Fruit fly (Drosophila melanogaster) whole organism, embryonic: ENCODE data around the gene THADA.
A peak's percentile ranks its signal among the peaks of the same experiment; 100 is the strongest.

Source experiments
- Adf1 ChIP-seq: fragments of 200-800 bp; sonication (Bioruptor generic); IDR thresholded peaks from 2 replicates; pipeline ENCODE4 v1.3.6; 2022; ENCODE audit warnings: missing biosample characterization, missing genetic modification characterization
- Antp ChIP-seq: fragments of 200-800 bp; sonication (Bioruptor generic); optimal IDR thresholded peaks from 3 replicates; lab custom pipeline; 2016; ENCODE audit warnings: missing biosample characterization, missing genetic modification characterization
- CG10462 ChIP-seq: fragments of 200-800 bp; sonication (Bioruptor generic); optimal IDR thresholded peaks from 2 replicates; lab custom pipeline; 2016; ENCODE audit warnings: missing biosample characterization, missing genetic modification characterization
- CG10543 ChIP-seq: fragments of 200-800 bp; sonication (Bioruptor generic); optimal IDR thresholded peaks from 3 replicates; lab custom pipeline; 2017; ENCODE audit warnings: missing biosample characterization, mild to moderate bottlenecking, missing genetic modification characterization, moderate library complexity
- CG11398 ChIP-seq: fragments of 200-800 bp; sonication (Bioruptor generic); optimal IDR thresholded peaks from 2 replicates; lab custom pipeline; 2016; ENCODE audit warnings: missing biosample characterization, missing genetic modification characterization
- CG12299 ChIP-seq: fragments of 200-800 bp; sonication (Bioruptor generic); optimal IDR thresholded peaks from 2 replicates; lab custom pipeline; 2018; ENCODE audit warnings: missing biosample characterization, mild to moderate bottlenecking, missing genetic modification characterization
- CG14860 ChIP-seq: fragments of 200-800 bp; sonication (Bioruptor generic); IDR thresholded peaks from 3 replicates; pipeline ENCODE4 v1.3.6; 2022; ENCODE audit warnings: missing biosample characterization, missing genetic modification characterization; ENCODE audit not compliant: partially characterized antibody
- CG16815 ChIP-seq: fragments of 200-800 bp; sonication (Bioruptor generic); optimal IDR thresholded peaks from 3 replicates; lab custom pipeline; 2017; ENCODE audit warnings: missing biosample characterization, mild to moderate bottlenecking, missing genetic modification characterization
- CG17568 ChIP-seq: fragments of 200-800 bp; sonication (Bioruptor generic); optimal IDR thresholded peaks from 2 replicates; lab custom pipeline; 2018; ENCODE audit warnings: missing biosample characterization, mild to moderate bottlenecking, missing genetic modification characterization, moderate library complexity
- CG17802 ChIP-seq: fragments of 200-800 bp; sonication (Bioruptor generic); optimal IDR thresholded peaks from 2 replicates; lab custom pipeline; 2018; ENCODE audit warnings: missing biosample characterization, mild to moderate bottlenecking, missing genetic modification characterization, moderate library complexity
- CG1792 ChIP-seq: fragments of 200-800 bp; sonication (Bioruptor generic); optimal IDR thresholded peaks from 2 replicates; lab custom pipeline; 2016; ENCODE audit warnings: missing biosample characterization, missing genetic modification characterization
- CG18262 ChIP-seq: fragments of 200-800 bp; optimal IDR thresholded peaks from 3 replicates; lab custom pipeline; 2019; ENCODE audit warnings: missing biosample characterization, mild to moderate bottlenecking, missing genetic modification characterization, moderate library complexity
- CG2875 ChIP-seq: fragments of 200-800 bp; sonication (Bioruptor generic); optimal IDR thresholded peaks from 2 replicates; lab custom pipeline; 2017; ENCODE audit warnings: missing biosample characterization, mild to moderate bottlenecking, missing genetic modification characterization, missing genetic modification reagents
- CG31224 ChIP-seq: fragments of 200-800 bp; sonication (Bioruptor generic); IDR thresholded peaks from 2 replicates; pipeline ENCODE4 v1.3.6; 2022; ENCODE audit warnings: missing biosample characterization, missing genetic modification characterization
- CG34422 ChIP-seq: fragments of 200-800 bp; sonication (Bioruptor generic); IDR thresholded peaks from 3 replicates; pipeline ENCODE4 v1.3.6; 2022; ENCODE audit warnings: missing biosample characterization, missing genetic modification characterization
- CG4282 ChIP-seq: fragments of 200-800 bp; sonication (Bioruptor generic); optimal IDR thresholded peaks from 2 replicates; lab custom pipeline; 2016; ENCODE audit warnings: missing biosample characterization, missing genetic modification characterization
- CG4617 ChIP-seq: fragments of 200-800 bp; sonication (Bioruptor generic); optimal IDR thresholded peaks from 3 replicates; lab custom pipeline; 2016; ENCODE audit warnings: missing biosample characterization, missing genetic modification characterization, borderline replicate concordance
- CG4854 ChIP-seq: fragments of 200-800 bp; sonication (Bioruptor generic); optimal IDR thresholded peaks from 2 replicates; lab custom pipeline; 2016; ENCODE audit warnings: missing biosample characterization, missing genetic modification characterization, inconsistent platforms
- CG5180 ChIP-seq: fragments of 200-800 bp; sonication (Bioruptor generic); optimal IDR thresholded peaks from 3 replicates; lab custom pipeline; 2017; ENCODE audit warnings: missing biosample characterization, missing genetic modification characterization, mild to moderate bottlenecking, moderate library complexity, missing genetic modification reagents
- CG6272 ChIP-seq: fragments of 200-800 bp; sonication (Bioruptor generic); IDR thresholded peaks from 2 replicates; pipeline ENCODE4 v1.3.6; 2022; ENCODE audit warnings: missing biosample characterization, missing genetic modification characterization
- CG9437 ChIP-seq: fragments of 200-800 bp; sonication (Bioruptor generic); optimal IDR thresholded peaks from 2 replicates; lab custom pipeline; 2018; ENCODE audit warnings: missing biosample characterization, mild to moderate bottlenecking, missing genetic modification characterization
- CG9876 ChIP-seq: fragments of 200-800 bp; sonication (Bioruptor generic); optimal IDR thresholded peaks from 2 replicates; lab custom pipeline; 2016; ENCODE audit warnings: missing biosample characterization, missing genetic modification characterization
- Deaf1 ChIP-seq: fragments of 200-800 bp; optimal IDR thresholded peaks from 3 replicates; lab custom pipeline; 2019; ENCODE audit warnings: missing biosample characterization, mild to moderate bottlenecking, missing genetic modification characterization, moderate library complexity
- Drgx ChIP-seq: fragments of 200-800 bp; sonication (Bioruptor generic); IDR thresholded peaks from 2 replicates; pipeline ENCODE4 v1.3.6; 2022; ENCODE audit warnings: missing biosample characterization, missing genetic modification characterization
- HLHmδ ChIP-seq: fragments of 200-800 bp; sonication (Bioruptor generic); optimal IDR thresholded peaks from 2 replicates; lab custom pipeline; 2018; ENCODE audit warnings: missing biosample characterization, mild to moderate bottlenecking, missing genetic modification characterization, moderate library complexity
- HmgD ChIP-seq: fragments of 200-800 bp; sonication (Bioruptor generic); optimal IDR thresholded peaks from 3 replicates; lab custom pipeline; 2016; ENCODE audit warnings: missing biosample characterization, missing genetic modification characterization
- Myb ChIP-seq: fragments of 200-800 bp; sonication (Bioruptor generic); optimal IDR thresholded peaks from 2 replicates; lab custom pipeline; 2016; ENCODE audit warnings: missing biosample characterization, missing genetic modification characterization
- NfI ChIP-seq: fragments of 200-800 bp; sonication (Bioruptor generic); optimal IDR thresholded peaks from 3 replicates; lab custom pipeline; 2018; ENCODE audit warnings: missing biosample characterization, mild to moderate bottlenecking, missing genetic modification characterization, moderate library complexity
- Optix ChIP-seq: fragments of 200-800 bp; sonication (Bioruptor generic); IDR thresholded peaks from 3 replicates; pipeline ENCODE4 v1.3.6; 2022; ENCODE audit warnings: missing biosample characterization, missing genetic modification characterization
- Six4 ChIP-seq: fragments of 200-800 bp; sonication (Bioruptor generic); optimal IDR thresholded peaks from 2 replicates; lab custom pipeline; 2016; ENCODE audit warnings: missing biosample characterization, missing genetic modification characterization
- Spps ChIP-seq: fragments of 200-800 bp; sonication (Bioruptor generic); optimal IDR thresholded peaks from 2 replicates; lab custom pipeline; 2018; ENCODE audit warnings: missing biosample characterization, mild to moderate bottlenecking, missing genetic modification characterization
- Ssrp ChIP-seq: fragments of 200-800 bp; sonication (Bioruptor generic); optimal IDR thresholded peaks from 2 replicates; lab custom pipeline; 2018; ENCODE audit warnings: missing biosample characterization, mild to moderate bottlenecking, missing genetic modification characterization, moderate library complexity
- ab ChIP-seq: fragments of 200-800 bp; sonication (Bioruptor generic); optimal IDR thresholded peaks from 2 replicates; lab custom pipeline; 2016; ENCODE audit warnings: missing biosample characterization, missing genetic modification characterization
- ash1 ChIP-seq: fragments of 200-800 bp; sonication (Bioruptor generic); optimal IDR thresholded peaks from 2 replicates; lab custom pipeline; 2018; ENCODE audit warnings: missing biosample characterization, mild to moderate bottlenecking, missing genetic modification characterization
- cad ChIP-seq: fragments of >200 bp; optimal IDR thresholded peaks from 2 replicates; lab custom pipeline; 2017; ENCODE audit warnings: missing biosample characterization, missing genetic modification characterization
- ci ChIP-seq: fragments of 200-800 bp; sonication (Bioruptor generic); IDR thresholded peaks from 3 replicates; pipeline ENCODE4 v1.3.6; 2022; ENCODE audit warnings: missing biosample characterization, missing genetic modification characterization
- crc ChIP-seq: fragments of 200-800 bp; sonication (Bioruptor generic); optimal IDR thresholded peaks from 2 replicates; lab custom pipeline; 2016; ENCODE audit warnings: missing biosample characterization, missing genetic modification characterization
- dan ChIP-seq: fragments of 200-800 bp; sonication (Bioruptor generic); IDR thresholded peaks from 2 replicates; pipeline ENCODE4 v1.3.6; 2022; ENCODE audit warnings: missing biosample characterization, missing genetic modification characterization
- dati ChIP-seq: fragments of 200-800 bp; sonication (Bioruptor generic); IDR thresholded peaks from 2 replicates; pipeline ENCODE4 v1.3.6; 2022; ENCODE audit warnings: missing biosample characterization, missing genetic modification characterization
- fd102C ChIP-seq: fragments of 200-800 bp; sonication (Bioruptor generic); optimal IDR thresholded peaks from 2 replicates; lab custom pipeline; 2018; ENCODE audit warnings: missing biosample characterization, mild to moderate bottlenecking, missing genetic modification characterization, moderate library complexity
- insv ChIP-seq, 2 experiments: fragments of 200-800 bp; sonication (Bioruptor generic); optimal IDR thresholded peaks; 3 replicates each; lab custom pipeline; 2016 to 2018; ENCODE audit warnings: missing biosample characterization in 2 of 2, missing genetic modification characterization in 2 of 2
- ken ChIP-seq: fragments of 200-800 bp; sonication (Bioruptor generic); IDR thresholded peaks from 3 replicates; pipeline ENCODE4 v1.3.6; 2022; ENCODE audit warnings: missing biosample characterization, missing genetic modification characterization
- lola ChIP-seq, 3 experiments: fragments of >200 bp in 2 of 3; fragments of 200-800 bp in 1 of 3; sonication (Bioruptor generic) in 1 of 3; optimal IDR thresholded peaks; 2 replicates each; lab custom pipeline; 2017 to 2019; ENCODE audit warnings: missing biosample characterization in 3 of 3, missing genetic modification characterization in 3 of 3, mild to moderate bottlenecking in 1 of 3, moderate library complexity in 1 of 3
- nmo ChIP-seq: fragments of 200-800 bp; sonication (Bioruptor generic); optimal IDR thresholded peaks from 2 replicates; lab custom pipeline; 2018; ENCODE audit warnings: missing biosample characterization, mild to moderate bottlenecking, missing genetic modification characterization, moderate library complexity
- phol ChIP-seq: fragments of 200-800 bp; sonication (Bioruptor generic); optimal IDR thresholded peaks from 3 replicates; lab custom pipeline; 2018; ENCODE audit warnings: missing biosample characterization, mild to moderate bottlenecking, missing genetic modification characterization, moderate library complexity
- seq ChIP-seq: fragments of 200-800 bp; sonication (Bioruptor generic); IDR thresholded peaks from 2 replicates; pipeline ENCODE4 v1.3.6; 2022; ENCODE audit warnings: missing biosample characterization, missing genetic modification characterization
- slou ChIP-seq: fragments of 200-800 bp; sonication (Bioruptor generic); optimal IDR thresholded peaks from 3 replicates; lab custom pipeline; 2016; ENCODE audit warnings: missing biosample characterization, missing genetic modification characterization
- stc ChIP-seq: fragments of 200-800 bp; sonication (Bioruptor generic); IDR thresholded peaks from 2 replicates; pipeline ENCODE4 v1.3.6; 2022; ENCODE audit warnings: missing biosample characterization, missing genetic modification characterization
- trem ChIP-seq: fragments of 200-800 bp; optimal IDR thresholded peaks from 3 replicates; lab custom pipeline; 2019; ENCODE audit warnings: missing biosample characterization, mild to moderate bottlenecking, missing genetic modification characterization, moderate library complexity
- zen ChIP-seq: fragments of 200-800 bp; sonication (Bioruptor generic); optimal IDR thresholded peaks from 3 replicates; lab custom pipeline; 2018; ENCODE audit warnings: missing biosample characterization, mild to moderate bottlenecking, missing genetic modification characterization, moderate library complexity

THADA gene

DNA sequence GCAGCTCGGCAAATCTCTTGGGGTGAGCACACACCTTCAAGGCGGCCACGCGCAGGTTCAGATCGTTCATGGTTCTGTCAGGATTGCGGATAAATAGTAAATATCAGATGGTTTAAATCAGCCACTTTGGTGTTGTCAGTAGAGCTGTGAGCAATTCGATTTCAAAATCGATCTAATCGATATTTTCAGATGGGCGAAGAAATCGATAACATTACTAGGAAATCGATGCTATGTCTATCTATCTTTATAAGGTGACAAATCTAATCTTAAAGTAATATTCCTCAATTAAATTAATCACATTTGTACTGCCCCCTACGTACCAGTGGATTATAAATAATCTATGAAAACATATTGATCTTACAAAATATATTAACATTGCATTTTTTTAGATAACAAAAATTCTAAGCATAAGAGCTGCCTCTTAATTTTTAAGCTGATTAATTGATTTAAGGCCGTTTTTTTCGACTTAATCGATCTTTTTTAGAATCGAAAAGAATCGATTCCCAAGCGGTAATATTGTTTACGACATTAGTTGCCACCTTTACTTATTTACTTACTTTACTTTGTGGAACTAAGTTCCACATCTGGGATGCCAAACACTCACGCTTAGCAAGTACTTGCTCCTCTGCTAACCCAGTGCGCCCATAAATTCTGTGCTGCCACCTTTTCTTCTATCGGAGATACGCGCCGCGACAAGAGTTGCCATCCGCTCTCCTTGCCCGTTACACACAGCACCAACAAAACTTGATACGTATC, at the start of gene THADA (continued):
- no peak for TF ChIP-seq CG9876 (GFP tag; lab: Kevin White, UChicago)
- peak; percentile 9 for TF ChIP-seq CG4282 (GFP tag; lab: Kevin White, UChicago)
- TF ChIP-seq CG6272 (GFP tag; lab: Robert Waterston, UW): peak; percentile 41; the same call in 1 of the 2 replicates
- TF ChIP-seq zen (tag; lab: Kevin White, UChicago): peak; percentile 1
- no peak for TF ChIP-seq Drgx (GFP tag; lab: Robert Waterston, UW)
- TF ChIP-seq CG16815 (GFP tag; lab: Kevin White, UChicago): no peak
- TF ChIP-seq slou (GFP tag; lab: Kevin White, UChicago): no peak
- TF ChIP-seq lola (GFP tag; optimal IDR thresholded peaks at IDR 0.05; lab: Kevin White, UChicago): no peak
- TF ChIP-seq CG12299 (tag; lab: Kevin White, UChicago): peak; percentile 4
- TF ChIP-seq HmgD (GFP tag; lab: Kevin White, UChicago): peak; percentile 88
- no peak for TF ChIP-seq CG2875 (GFP tag; lab: Kevin White, UChicago)
- no peak for TF ChIP-seq CG10462 (GFP tag; lab: Kevin White, UChicago)
- TF ChIP-seq Deaf1 (tag; lab: Kevin White, UChicago): no peak
- no peak for TF ChIP-seq CG18262
- TF ChIP-seq CG4854 (GFP tag; lab: Kevin White, UChicago): no peak
- no peak for TF ChIP-seq Optix (GFP tag; lab: Robert Waterston, UW)
- TF ChIP-seq nmo (GFP tag; lab: Kevin White, UChicago): peak; percentile 41
- TF ChIP-seq CG9437: peak; percentile 63
- TF ChIP-seq insv (GFP tag; optimal IDR thresholded peaks at IDR 0.05; lab: Kevin White, UChicago): peak in 1 of 2 experiments; percentile 77
- TF ChIP-seq CG14860 (GFP tag; lab: Robert Waterston, UW): peak; percentile 80
- TF ChIP-seq seq (GFP tag; lab: Robert Waterston, UW): no peak
- TF ChIP-seq ken (GFP tag; lab: Robert Waterston, UW): 0 out of 3 replicates have a peak, but pooled peaks have one; percentile 16
- no peak for TF ChIP-seq cad (GFP tag; lab: Kevin White, UChicago)
- peak; percentile 53 for TF ChIP-seq CG10543 (GFP tag; lab: Kevin White, UChicago)
- TF ChIP-seq HLHmδ (GFP tag; lab: Kevin White, UChicago): no peak
- peak; percentile 10 for TF ChIP-seq NfI (GFP tag; lab: Kevin White, UChicago)
- peak; percentile 10 for TF ChIP-seq CG1792 (GFP tag; lab: Kevin White, UChicago)
- TF ChIP-seq CG4617 (GFP tag; lab: Kevin White, UChicago): no peak
- no peak for TF ChIP-seq crc (GFP tag; lab: Kevin White, UChicago)
- 0 out of 3 replicates have a peak, but pooled peaks have one; percentile 64 for TF ChIP-seq ci (GFP tag; lab: Robert Waterston, UW)
- TF ChIP-seq Adf1 (GFP tag; lab: Robert Waterston, UW): no peak
- peak; percentile 37 for TF ChIP-seq phol (tag; lab: Kevin White, UChicago)
- TF ChIP-seq trem: peak; percentile 64
- TF ChIP-seq CG11398: no peak
- TF ChIP-seq Antp (GFP tag; lab: Kevin White, UChicago): peak; percentile 62
- TF ChIP-seq ash1 (GFP tag; lab: Kevin White, UChicago): no peak
- TF ChIP-seq CG17568 (GFP tag; lab: Kevin White, UChicago): no peak
- TF ChIP-seq CG17802 (tag; lab: Kevin White, UChicago): peak; percentile 61
- no peak for TF ChIP-seq CG31224 (GFP tag; lab: Robert Waterston, UW)
- peak; percentile 17 for TF ChIP-seq Ssrp (tag; lab: Kevin White, UChicago)
- TF ChIP-seq Spps (tag; lab: Kevin White, UChicago): peak; percentile 2
- no peak for TF ChIP-seq fd102C (GFP tag; lab: Kevin White, UChicago)
- TF ChIP-seq ab (GFP tag; lab: Kevin White, UChicago): no peak
- no peak for TF ChIP-seq stc (GFP tag; lab: Robert Waterston, UW)
- TF ChIP-seq Myb (GFP tag; lab: Kevin White, UChicago): peak; percentile 76
- no peak for TF ChIP-seq dan (GFP tag; lab: Robert Waterston, UW)
- no peak for TF ChIP-seq CG5180 (GFP tag; lab: Kevin White, UChicago)
- TF ChIP-seq Six4 (GFP tag; lab: Kevin White, UChicago): peak; percentile 2
- no peak for TF ChIP-seq CG34422 (GFP tag; lab: Robert Waterston, UW)
- TF ChIP-seq dati (GFP tag; lab: Robert Waterston, UW): no peak
